Worm (Caenorhabditis elegans) whole organism, L4 larva: Measurements from ENCODE around the gene tyr-6.

Experiments
- aly-2 ChIP-seq: sonication (generic microtip); optimal IDR thresholded peaks from 2 replicates; lab custom pipeline; 2018; ENCODE audit warnings: missing biosample characterization, missing genetic modification characterization
- daf-8 ChIP-seq: fragments of 200-800 bp; sonication (Bioruptor generic); IDR thresholded peaks from 2 replicates; pipeline ENCODE4 v1.3.6; 2022; ENCODE audit warnings: missing genetic modification characterization, missing compliant biosample characterization
- lin-13 ChIP-seq: fragments of 150-350 bp; optimal IDR thresholded peaks from 2 replicates; lab custom pipeline; 2014; ENCODE audit warnings: missing biosample characterization, missing genetic modification reagents, missing genetic modification characterization
- nhr-25 ChIP-seq: sonication (generic microtip); optimal IDR thresholded peaks from 2 replicates; lab custom pipeline; 2017; ENCODE audit warnings: missing genetic modification characterization, mild to moderate bottlenecking, missing compliant biosample characterization, antibody characterized with exemption, moderate library complexity, borderline replicate concordance; ENCODE audit not compliant: insufficient read depth
- nhr-28 ChIP-seq: fragments of 150-350 bp; optimal IDR thresholded peaks from 2 replicates; lab custom pipeline; 2014; ENCODE audit warnings: missing biosample characterization, missing genetic modification characterization
- nhr-6 ChIP-seq: fragments of 150-350 bp; optimal IDR thresholded peaks from 2 replicates; lab custom pipeline; 2014; ENCODE audit warnings: missing biosample characterization, missing genetic modification characterization
- ztf-11 ChIP-seq: fragments of 150-350 bp; optimal IDR thresholded peaks from 2 replicates; lab custom pipeline; 2014; ENCODE audit warnings: missing biosample characterization, missing genetic modification characterization

ce11 chrIV:6522305-6522917, 42.1 kb downstream of the tyr-6 start, which contains the start of gene ddi-1:
- TF ChIP-seq daf-8 (GFP tag; lab: Robert Waterston, UW) = no peak
- no peak for TF ChIP-seq aly-2 (tag; lab: Kevin White, UChicago)
- TF ChIP-seq nhr-28 (tag; lab: Kevin White, UChicago) = no peak
- no peak for TF ChIP-seq ztf-11 (tag; lab: Kevin White, UChicago)
- no peak for TF ChIP-seq lin-13
- no peak for TF ChIP-seq nhr-6 (tag; lab: Kevin White, UChicago)
- TF ChIP-seq nhr-25 (tag; lab: Kevin White, UChicago) = no peak
